Worm (Caenorhabditis elegans): ENCODE measurements around the gene golg-2.

ce11 chrII:5020513-5021081 lies 19.3 kb downstream of the golg-2 start:
- TF ChIP-seq him-1 (tag; optimal IDR thresholded peaks at IDR 0.05) (no peak), W03F9.2 (tag; optimal IDR thresholded peaks at IDR 0.05) (no peak)
